Fruit fly (Drosophila melanogaster) whole organism, adult: ENCODE results near the gene lectin-21Cb.

ENCODE experiments used
- CG12768 ChIP-seq: fragments of 200-800 bp; sonication (Bioruptor generic); optimal IDR thresholded peaks from 2 replicates; lab custom pipeline; 2017; ENCODE audit warnings: missing biosample characterization, missing genetic modification characterization, mild to moderate bottlenecking, moderate library complexity, missing genetic modification reagents
- Crg-1 ChIP-seq: fragments of 200-800 bp; sonication (Bioruptor generic); optimal IDR thresholded peaks from 2 replicates; lab custom pipeline; 2016; ENCODE audit warnings: missing biosample characterization, missing genetic modification characterization
- Hr96 ChIP-seq: fragments of 200-800 bp; sonication (Bioruptor generic); optimal IDR thresholded peaks from 2 replicates; lab custom pipeline; 2016; ENCODE audit warnings: missing biosample characterization, missing genetic modification characterization
- Mnt ChIP-seq: fragments of 200-800 bp; sonication (Bioruptor generic); optimal IDR thresholded peaks from 2 replicates; lab custom pipeline; 2016; ENCODE audit warnings: missing biosample characterization, mild to moderate bottlenecking, missing genetic modification characterization
- bab1 ChIP-seq: fragments of 200-800 bp; sonication (Bioruptor generic); optimal IDR thresholded peaks from 3 replicates; lab custom pipeline; 2019; ENCODE audit warnings: missing biosample characterization, mild to moderate bottlenecking, missing genetic modification characterization, moderate library complexity
- cic ChIP-seq: fragments of 200-800 bp; sonication (Bioruptor generic); optimal IDR thresholded peaks from 2 replicates; lab custom pipeline; 2017; ENCODE audit warnings: missing biosample characterization, mild to moderate bottlenecking, missing genetic modification characterization, moderate library complexity
- kay ChIP-seq: fragments of 200-800 bp; sonication (Bioruptor generic); peaks from one replicate; lab custom pipeline; 2016; ENCODE audit warnings: missing biosample characterization, missing genetic modification characterization, borderline replicate concordance
- ovo ChIP-seq: fragments of 200-800 bp; sonication (Bioruptor generic); optimal IDR thresholded peaks from 2 replicates; lab custom pipeline; 2016; ENCODE audit warnings: missing biosample characterization, missing genetic modification characterization
- toe ChIP-seq: fragments of 200-800 bp; sonication (Bioruptor generic); optimal IDR thresholded peaks from 2 replicates; lab custom pipeline; 2016; ENCODE audit warnings: missing biosample characterization, missing genetic modification characterization

DNA sequence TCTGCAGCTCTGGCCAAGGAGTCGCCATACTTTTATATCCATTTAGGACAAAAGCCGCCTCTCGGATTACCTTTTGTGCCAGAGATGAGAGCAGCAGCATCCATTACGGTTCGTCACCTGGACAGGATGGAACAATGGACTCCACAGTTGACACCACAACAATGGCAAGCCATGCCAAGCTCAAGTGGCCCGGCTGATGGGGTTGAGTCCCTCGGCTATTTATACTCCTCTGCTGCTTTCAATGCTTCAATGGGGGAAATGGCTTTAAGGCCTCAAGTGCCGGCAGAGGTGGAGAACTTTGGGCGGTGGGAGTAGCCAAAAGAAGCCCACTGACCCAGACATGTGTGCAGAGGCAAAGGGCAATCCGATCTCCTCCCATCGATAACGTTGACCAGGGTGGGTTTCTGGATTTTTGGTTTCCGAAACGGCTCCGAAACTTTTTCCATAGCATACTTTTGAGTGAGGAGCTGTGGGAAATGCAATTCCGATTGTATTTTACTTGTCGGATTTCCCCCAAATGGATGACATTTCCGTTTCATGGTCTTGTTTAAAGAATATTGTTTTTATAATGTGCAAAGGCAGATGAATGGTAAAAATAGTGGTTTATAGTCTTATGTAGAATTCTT, 44.3 kb downstream of the lectin-21Cb start, which contains the start of gene Ptth:
- TF ChIP-seq CG12768 (no peak), kay (no peak), Mnt (no peak), Hr96 (no peak), ovo (GFP tag; lab: Kevin White, UChicago) (no peak), cic (GFP tag; lab: Kevin White, UChicago) (no peak), bab1 (GFP tag; lab: Kevin White, UChicago) (peak; percentile 10), Crg-1 (no peak), toe (GFP tag; lab: Kevin White, UChicago) (no peak)
